Worm (Caenorhabditis elegans): Measurements from ENCODE around the gene dhs-6.

dhs-6 gene

DNA sequence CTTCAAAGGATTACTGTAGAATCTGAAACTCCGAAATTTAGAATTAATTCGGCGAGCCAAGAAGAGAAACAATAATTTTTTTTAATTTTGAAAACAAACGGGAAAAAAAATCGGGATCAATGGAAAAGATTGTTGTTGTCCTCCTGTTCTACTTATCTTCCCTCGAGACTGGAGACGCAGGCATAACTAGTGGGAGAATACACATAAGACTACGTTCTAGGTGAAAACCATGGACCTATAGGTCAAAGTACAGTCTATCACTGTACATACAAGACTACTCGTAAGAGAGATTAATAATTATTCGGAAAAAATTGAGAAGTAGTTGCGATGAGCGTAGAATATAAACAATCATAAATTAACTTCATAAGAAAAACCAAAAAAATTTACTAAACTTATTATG, at the start of gene dhs-6:
TSS of gene dhs-6 (minus strand) at position 22 of the 400 bp plus-strand sequence.
- TF ChIP-seq hnd-1 (tag; optimal IDR thresholded peaks at IDR 0.05) (no peak), hmg-4 (GFP tag; optimal IDR thresholded peaks at IDR 0.05) (no peak), ceh-13 (GFP tag; optimal IDR thresholded peaks at IDR 0.05) (no peak), F13C5.2 (tag; optimal IDR thresholded peaks at IDR 0.05) (no peak)

DNA sequence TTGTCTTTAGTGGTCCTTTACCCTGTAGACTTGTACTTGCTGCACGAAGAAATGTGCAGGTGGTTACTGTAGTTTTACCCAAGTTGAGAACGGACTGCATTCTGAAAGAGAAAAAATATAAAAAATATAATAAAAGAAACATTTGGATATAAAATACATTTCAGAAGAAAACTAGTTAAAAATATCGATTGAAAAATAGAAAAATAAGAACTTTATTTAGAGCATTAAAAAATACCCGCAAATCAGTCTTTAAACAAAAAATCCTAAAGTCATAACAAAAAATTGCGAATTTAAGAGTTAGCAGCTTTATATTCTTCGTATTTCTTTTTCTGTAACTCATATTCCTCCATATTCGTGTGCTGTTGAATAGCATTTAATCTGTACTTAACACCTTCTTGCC, 49.7 kb upstream of the dhs-6 start, which contains the start of gene C25H3.7:
TSS of gene C25H3.7 (minus strand) at position 101 of the 400 bp plus-strand sequence.
- TF ChIP-seq ceh-13 (GFP tag; optimal IDR thresholded peaks at IDR 0.05) (no peak), scrt-1 (GFP tag; IDR thresholded peaks at IDR 0.05) (no peak), sea-1 (GFP tag; conservative IDR thresholded peaks at IDR 0.05) (no peak), tbx-37 (GFP tag; conservative IDR thresholded peaks at IDR 0.05) (no peak), F13C5.2 (tag; optimal IDR thresholded peaks at IDR 0.05) (no peak), B0310.2 (tag; optimal IDR thresholded peaks at IDR 0.05) (no peak)

ce11 chrII:5667540-5667939, 48.4 kb upstream of the dhs-6 start:
- TF ChIP-seq hnd-1 (tag; optimal IDR thresholded peaks at IDR 0.05) (no peak), aly-1 (tag; optimal IDR thresholded peaks at IDR 0.05) (no peak), tbx-11 (GFP tag; IDR thresholded peaks at IDR 0.05) (peak; percentile 63; the same call in 1 of the 2 replicates), ceh-13 (GFP tag; optimal IDR thresholded peaks at IDR 0.05) (peak; percentile 43), sea-1 (GFP tag; conservative IDR thresholded peaks at IDR 0.05) (no peak), B0310.2 (tag; optimal IDR thresholded peaks at IDR 0.05) (peak; percentile 10), hmbx-1 (tag; optimal IDR thresholded peaks at IDR 0.05) (no peak), flt-1 (GFP tag; IDR thresholded peaks at IDR 0.05) (no peak; the same call in 1 of the 2 replicates), hmg-4 (GFP tag; optimal IDR thresholded peaks at IDR 0.05) (peak; percentile 74), ceh-36 (tag; optimal IDR thresholded peaks at IDR 0.05) (peak; percentile 65)

- TF ChIP-seq hmbx-1 (tag; optimal IDR thresholded peaks at IDR 0.05): no peak
- no peak for TF ChIP-seq tra-4 (tag; optimal IDR thresholded peaks at IDR 0.05)
- no peak for TF ChIP-seq hnd-1 (tag; optimal IDR thresholded peaks at IDR 0.05)
- no peak for TF ChIP-seq hmg-4 (GFP tag; optimal IDR thresholded peaks at IDR 0.05)
- no peak for TF ChIP-seq ceh-13 (GFP tag; optimal IDR thresholded peaks at IDR 0.05)
- no peak for TF ChIP-seq aly-1 (tag; optimal IDR thresholded peaks at IDR 0.05)
- TF ChIP-seq sea-1 (GFP tag; conservative IDR thresholded peaks at IDR 0.05): no peak
- TF ChIP-seq B0310.2 (tag; optimal IDR thresholded peaks at IDR 0.05): no peak
- TF ChIP-seq F13C5.2 (tag; optimal IDR thresholded peaks at IDR 0.05): no peak
- TF ChIP-seq pes-1 (GFP tag; IDR thresholded peaks at IDR 0.05): no peak
- no peak for TF ChIP-seq flt-1 (GFP tag; IDR thresholded peaks at IDR 0.05)
- no peak for TF ChIP-seq tbx-11 (GFP tag; IDR thresholded peaks at IDR 0.05)
- TF ChIP-seq ets-7 (tag; optimal IDR thresholded peaks at IDR 0.05): no peak
- TF ChIP-seq scrt-1 (GFP tag; IDR thresholded peaks at IDR 0.05): no peak
- no peak for TF ChIP-seq ama-1 (optimal IDR thresholded peaks at IDR 0.05)
- no peak for TF ChIP-seq ceh-36 (tag; optimal IDR thresholded peaks at IDR 0.05)
- no peak for TF ChIP-seq tbx-37 (GFP tag; conservative IDR thresholded peaks at IDR 0.05)
Measured at ce11 chrII:5665991-5666390, 46.9 kb upstream of the dhs-6 start, which contains the start of gene C25H3.16. TSS of gene C25H3.16 (plus strand) at chrII:5666291.

DNA sequence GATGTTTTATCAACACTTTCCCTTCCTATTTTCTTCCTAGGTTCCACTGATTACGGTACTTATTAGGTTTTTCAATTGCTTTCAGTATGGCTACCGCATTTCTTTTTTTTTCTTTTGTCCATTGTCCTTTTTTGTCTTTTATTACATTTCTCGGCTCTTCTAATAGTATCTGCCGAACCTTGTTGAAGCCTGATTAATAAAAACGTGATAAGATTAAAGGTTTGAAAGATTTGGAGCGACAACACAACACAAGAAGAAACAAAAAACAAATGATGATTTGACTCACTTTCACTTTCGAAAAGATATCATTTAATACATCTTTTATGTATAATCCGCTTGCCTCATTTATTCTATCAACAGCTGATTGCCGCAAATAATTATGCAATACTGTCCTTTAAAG, 45.9 kb upstream of the dhs-6 start, which contains the start of gene C25H3.15:
TSS of gene C25H3.15 (plus strand) at position 301 of the 400 bp plus-strand sequence.
- TF ChIP-seq tbx-11 (GFP tag; IDR thresholded peaks at IDR 0.05): no peak
- TF ChIP-seq scrt-1 (GFP tag; IDR thresholded peaks at IDR 0.05): no peak
- no peak for TF ChIP-seq ceh-13 (GFP tag; optimal IDR thresholded peaks at IDR 0.05)
- no peak for TF ChIP-seq aly-1 (tag; optimal IDR thresholded peaks at IDR 0.05)
- no peak for TF ChIP-seq ceh-36 (tag; optimal IDR thresholded peaks at IDR 0.05)
- no peak for TF ChIP-seq ets-7 (tag; optimal IDR thresholded peaks at IDR 0.05)
- TF ChIP-seq pes-1 (GFP tag; IDR thresholded peaks at IDR 0.05): no peak
- TF ChIP-seq hmg-4 (GFP tag; optimal IDR thresholded peaks at IDR 0.05): no peak
- TF ChIP-seq sea-1 (GFP tag; conservative IDR thresholded peaks at IDR 0.05): no peak
- TF ChIP-seq B0310.2 (tag; optimal IDR thresholded peaks at IDR 0.05): no peak
- TF ChIP-seq hmbx-1 (tag; optimal IDR thresholded peaks at IDR 0.05): no peak
- no peak for TF ChIP-seq hnd-1 (tag; optimal IDR thresholded peaks at IDR 0.05)

- TF ChIP-seq B0310.2 (tag; optimal IDR thresholded peaks at IDR 0.05) (no peak), tbx-11 (GFP tag; IDR thresholded peaks at IDR 0.05) (no peak), tra-4 (tag; optimal IDR thresholded peaks at IDR 0.05) (no peak), sea-1 (GFP tag; conservative IDR thresholded peaks at IDR 0.05) (no peak), ceh-36 (tag; optimal IDR thresholded peaks at IDR 0.05) (no peak)
Measured at ce11 chrII:5663180-5663791, 44.2 kb upstream of the dhs-6 start.

DNA sequence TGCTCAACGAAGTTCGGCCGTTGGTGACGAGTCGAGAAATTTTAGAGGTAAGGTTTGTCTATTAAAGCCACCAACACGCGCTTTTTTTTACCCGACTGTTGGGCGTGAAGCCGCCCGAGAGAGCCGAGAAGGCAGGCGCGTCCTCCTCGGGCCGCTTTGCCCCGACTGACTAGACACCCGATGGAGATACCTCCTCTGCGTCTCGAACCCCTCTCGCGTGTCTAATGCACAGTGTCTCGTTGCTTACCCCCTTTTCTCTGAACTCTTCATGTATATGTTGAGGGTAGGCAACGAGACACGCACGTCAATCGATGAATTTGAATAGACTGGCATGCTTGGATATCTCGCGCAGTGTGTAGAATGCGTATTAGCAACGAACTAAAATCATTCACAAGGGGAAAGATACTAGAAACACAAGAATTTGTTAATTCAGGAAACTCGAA, 42.6 kb upstream of the dhs-6 start:
- TF ChIP-seq scrt-1 (GFP tag; IDR thresholded peaks at IDR 0.05): peak; percentile 90
- peak; percentile 72 for TF ChIP-seq tbx-37 (GFP tag; conservative IDR thresholded peaks at IDR 0.05)
- peak; percentile 83 for TF ChIP-seq aly-1 (tag; optimal IDR thresholded peaks at IDR 0.05)
- peak; percentile 92 for TF ChIP-seq hmg-4 (GFP tag; optimal IDR thresholded peaks at IDR 0.05)
- TF ChIP-seq ceh-36 (tag; optimal IDR thresholded peaks at IDR 0.05): peak; percentile 66
- peak; percentile 78 for TF ChIP-seq hmbx-1 (tag; optimal IDR thresholded peaks at IDR 0.05)
- peak; percentile 40 for TF ChIP-seq ets-7 (tag; optimal IDR thresholded peaks at IDR 0.05)
- peak; percentile 96 for TF ChIP-seq ama-1 (optimal IDR thresholded peaks at IDR 0.05)
- TF ChIP-seq hnd-1 (tag; optimal IDR thresholded peaks at IDR 0.05): peak; percentile 64
- peak; percentile 19 for TF ChIP-seq ceh-13 (GFP tag; optimal IDR thresholded peaks at IDR 0.05)
- TF ChIP-seq B0310.2 (tag; optimal IDR thresholded peaks at IDR 0.05): peak; percentile 82
- peak; percentile 93 for TF ChIP-seq sea-1 (GFP tag; conservative IDR thresholded peaks at IDR 0.05)
- peak; percentile 80 for TF ChIP-seq tbx-11 (GFP tag; IDR thresholded peaks at IDR 0.05)
- TF ChIP-seq flt-1 (GFP tag; IDR thresholded peaks at IDR 0.05): peak; percentile 73
- TF ChIP-seq tra-4 (tag; optimal IDR thresholded peaks at IDR 0.05): peak; percentile 72
- peak; percentile 73 for TF ChIP-seq F13C5.2 (tag; optimal IDR thresholded peaks at IDR 0.05)
- TF ChIP-seq pes-1 (GFP tag; IDR thresholded peaks at IDR 0.05): peak; percentile 83
